Fruit fly (Drosophila melanogaster) whole organism, embryonic: Measurements from ENCODE around the gene 7B2.
A peak's percentile ranks its signal among the peaks of the same experiment; 100 is the strongest.

ENCODE experiments used
- Atf6 ChIP-seq: fragments of 200-800 bp; sonication (Bioruptor generic); IDR thresholded peaks from 2 replicates; pipeline ENCODE4 v1.3.6; 2022; ENCODE audit warnings: missing biosample characterization, missing genetic modification characterization
- Blimp-1 ChIP-seq: fragments of 200-800 bp; sonication (Bioruptor generic); optimal IDR thresholded peaks from 3 replicates; lab custom pipeline; 2018; ENCODE audit warnings: missing biosample characterization, missing genetic modification characterization, mild to moderate bottlenecking, moderate library complexity, missing genetic modification reagents
- CG10209 ChIP-seq: fragments of 200-800 bp; sonication (Bioruptor generic); optimal IDR thresholded peaks from 3 replicates; lab custom pipeline; 2017; ENCODE audit warnings: missing biosample characterization, mild to moderate bottlenecking, missing genetic modification characterization, missing genetic modification reagents
- CG11504 ChIP-seq: fragments of 200-800 bp; sonication (Bioruptor generic); optimal IDR thresholded peaks from 3 replicates; lab custom pipeline; 2019; ENCODE audit warnings: missing biosample characterization, mild to moderate bottlenecking, missing genetic modification characterization, moderate library complexity
- CG12769 ChIP-seq: fragments of 200-800 bp; sonication (Bioruptor generic); optimal IDR thresholded peaks from 2 replicates; lab custom pipeline; 2019; ENCODE audit warnings: missing biosample characterization, mild to moderate bottlenecking, missing genetic modification characterization, moderate library complexity
- CG12942 ChIP-seq: fragments of 200-800 bp; sonication (Bioruptor generic); optimal IDR thresholded peaks from 3 replicates; lab custom pipeline; 2016; ENCODE audit warnings: missing biosample characterization, missing genetic modification characterization
- CG13287 ChIP-seq: fragments of 200-800 bp; sonication (Bioruptor generic); IDR thresholded peaks from 2 replicates; pipeline ENCODE4 v1.3.6; 2022; ENCODE audit warnings: missing biosample characterization, missing genetic modification characterization; ENCODE audit not compliant: partially characterized antibody
- CG15479 ChIP-seq: fragments of 200-800 bp; sonication (Bioruptor generic); optimal IDR thresholded peaks from 3 replicates; lab custom pipeline; 2019; ENCODE audit warnings: missing biosample characterization, mild to moderate bottlenecking, missing genetic modification characterization, moderate library complexity
- CG16779 ChIP-seq: fragments of 200-800 bp; sonication (Bioruptor generic); IDR thresholded peaks from 2 replicates; pipeline ENCODE4 v1.3.6; 2022; ENCODE audit warnings: missing biosample characterization, missing genetic modification characterization
- CG17361 ChIP-seq: fragments of 200-800 bp; sonication (Bioruptor generic); IDR thresholded peaks from 3 replicates; pipeline ENCODE4 v1.3.6; 2022; ENCODE audit warnings: missing biosample characterization, missing genetic modification characterization
- CG17568 ChIP-seq: fragments of 200-800 bp; sonication (Bioruptor generic); optimal IDR thresholded peaks from 2 replicates; lab custom pipeline; 2018; ENCODE audit warnings: missing biosample characterization, mild to moderate bottlenecking, missing genetic modification characterization, moderate library complexity
- CG1792 ChIP-seq: fragments of 200-800 bp; sonication (Bioruptor generic); optimal IDR thresholded peaks from 2 replicates; lab custom pipeline; 2016; ENCODE audit warnings: missing biosample characterization, missing genetic modification characterization
- CG18619 ChIP-seq: fragments of 200-800 bp; sonication (Bioruptor generic); optimal IDR thresholded peaks from 3 replicates; lab custom pipeline; 2017; ENCODE audit warnings: missing biosample characterization, mild to moderate bottlenecking, missing genetic modification characterization
- CG30403 ChIP-seq: fragments of 200-800 bp; sonication (Bioruptor generic); optimal IDR thresholded peaks from 3 replicates; lab custom pipeline; 2016; ENCODE audit warnings: missing biosample characterization, missing genetic modification characterization
- CG3065 ChIP-seq: fragments of 200-800 bp; sonication (Bioruptor generic); optimal IDR thresholded peaks from 2 replicates; lab custom pipeline; 2016; ENCODE audit warnings: missing biosample characterization, missing genetic modification characterization
- CG31224 ChIP-seq: fragments of 200-800 bp; sonication (Bioruptor generic); IDR thresholded peaks from 2 replicates; pipeline ENCODE4 v1.3.6; 2022; ENCODE audit warnings: missing biosample characterization, missing genetic modification characterization
- CG32532 ChIP-seq: fragments of 200-800 bp; sonication (Bioruptor generic); IDR thresholded peaks from 2 replicates; pipeline ENCODE4 v1.3.6; 2022; ENCODE audit warnings: missing biosample characterization, missing genetic modification characterization
- CG4360 ChIP-seq: fragments of 200-800 bp; sonication (Bioruptor generic); IDR thresholded peaks from 2 replicates; pipeline ENCODE4 v1.3.6; 2022; ENCODE audit warnings: missing biosample characterization, missing genetic modification characterization
- CG5953 ChIP-seq: fragments of 200-800 bp; sonication (Bioruptor generic); IDR thresholded peaks from 2 replicates; pipeline ENCODE4 v1.3.6; 2022; ENCODE audit warnings: missing biosample characterization, missing genetic modification characterization
- CG9817 ChIP-seq: fragments of 200-800 bp; sonication (Bioruptor generic); optimal IDR thresholded peaks from 2 replicates; lab custom pipeline; 2018; ENCODE audit warnings: missing biosample characterization, mild to moderate bottlenecking, missing genetic modification characterization, moderate library complexity
- CG9876 ChIP-seq: fragments of 200-800 bp; sonication (Bioruptor generic); optimal IDR thresholded peaks from 2 replicates; lab custom pipeline; 2016; ENCODE audit warnings: missing biosample characterization, missing genetic modification characterization
- Camta ChIP-seq: fragments of 200-800 bp; sonication (Bioruptor generic); optimal IDR thresholded peaks from 2 replicates; lab custom pipeline; 2016; ENCODE audit warnings: missing biosample characterization, missing genetic modification characterization
- Deaf1 ChIP-seq: fragments of 200-800 bp; optimal IDR thresholded peaks from 3 replicates; lab custom pipeline; 2019; ENCODE audit warnings: missing biosample characterization, mild to moderate bottlenecking, missing genetic modification characterization, moderate library complexity
- HLH4C ChIP-seq: fragments of 200-800 bp; sonication (Bioruptor generic); IDR thresholded peaks from 3 replicates; pipeline ENCODE4 v1.3.6; 2022; ENCODE audit warnings: missing biosample characterization, missing genetic modification characterization; ENCODE audit not compliant: partially characterized antibody
- Hey ChIP-seq: fragments of 200-800 bp; sonication (Bioruptor generic); optimal IDR thresholded peaks from 3 replicates; lab custom pipeline; 2018; ENCODE audit warnings: missing biosample characterization, mild to moderate bottlenecking, missing genetic modification characterization
- HmgZ ChIP-seq: fragments of 200-800 bp; sonication (Bioruptor generic); optimal IDR thresholded peaks from 2 replicates; lab custom pipeline; 2018; ENCODE audit warnings: missing biosample characterization, mild to moderate bottlenecking, missing genetic modification characterization
- Hmx ChIP-seq: fragments of 200-800 bp; sonication (Bioruptor generic); optimal IDR thresholded peaks from 2 replicates; lab custom pipeline; 2016; ENCODE audit warnings: missing biosample characterization, missing genetic modification characterization
- Neu2 ChIP-seq: fragments of 200-800 bp; sonication (Bioruptor generic); optimal IDR thresholded peaks from 3 replicates; lab custom pipeline; 2016; ENCODE audit warnings: missing biosample characterization, missing genetic modification characterization, borderline replicate concordance
- Nf-YA ChIP-seq: fragments of 200-800 bp; sonication (Bioruptor generic); IDR thresholded peaks from 2 replicates; pipeline ENCODE4 v1.3.6; 2022; ENCODE audit warnings: missing biosample characterization, missing genetic modification characterization
- Opbp ChIP-seq: fragments of 200-800 bp; sonication (Bioruptor generic); IDR thresholded peaks from 3 replicates; pipeline ENCODE4 v1.3.6; 2022; ENCODE audit warnings: missing biosample characterization, missing genetic modification characterization; ENCODE audit not compliant: partially characterized antibody
- PHDP ChIP-seq: fragments of 200-800 bp; sonication (Bioruptor generic); optimal IDR thresholded peaks from 3 replicates; lab custom pipeline; 2018; ENCODE audit warnings: missing biosample characterization, mild to moderate bottlenecking, missing genetic modification characterization, moderate library complexity
- Xrp1 ChIP-seq: fragments of 200-800 bp; sonication (Bioruptor generic); IDR thresholded peaks from 2 replicates; pipeline ENCODE4 v1.3.6; 2022; ENCODE audit warnings: missing biosample characterization, missing genetic modification characterization
- abd-A ChIP-seq: fragments of 200-800 bp; sonication (Bioruptor generic); optimal IDR thresholded peaks from 3 replicates; lab custom pipeline; 2019; ENCODE audit warnings: missing biosample characterization, mild to moderate bottlenecking, missing genetic modification characterization, moderate library complexity
- bsh ChIP-seq, 2 experiments: fragments of 200-800 bp; sonication (Bioruptor generic); optimal IDR thresholded peaks; 2 replicates each; lab custom pipeline; 2017 to 2018; ENCODE audit warnings: mild to moderate bottlenecking in 2 of 2, missing biosample characterization in 2 of 2, missing genetic modification characterization in 2 of 2, moderate library complexity in 1 of 2
- chinmo ChIP-seq: fragments of 200-800 bp; sonication (Bioruptor generic); IDR thresholded peaks from 4 replicates; pipeline ENCODE4 v1.3.6; 2022; ENCODE audit warnings: missing biosample characterization, missing genetic modification characterization; ENCODE audit not compliant: partially characterized antibody
- emc ChIP-seq: fragments of 200-800 bp; sonication (Bioruptor generic); optimal IDR thresholded peaks from 2 replicates; lab custom pipeline; 2016; ENCODE audit warnings: missing biosample characterization, missing genetic modification characterization
- jumu ChIP-seq: fragments of 200-800 bp; sonication (Bioruptor generic); optimal IDR thresholded peaks from 3 replicates; lab custom pipeline; 2016; ENCODE audit warnings: missing biosample characterization, missing genetic modification characterization
- kni ChIP-seq: fragments of 200-800 bp; sonication (Bioruptor generic); optimal IDR thresholded peaks from 3 replicates; lab custom pipeline; 2017; ENCODE audit warnings: mild to moderate bottlenecking, missing biosample characterization, missing genetic modification reagents, missing genetic modification characterization
- lbe ChIP-seq: fragments of 200-800 bp; sonication (Bioruptor generic); optimal IDR thresholded peaks from 2 replicates; lab custom pipeline; 2016; ENCODE audit warnings: missing biosample characterization, mild to moderate bottlenecking, missing genetic modification characterization
- mld ChIP-seq: fragments of 200-800 bp; sonication (Bioruptor generic); IDR thresholded peaks from 3 replicates; pipeline ENCODE4 v1.3.6; 2022; ENCODE audit warnings: missing biosample characterization, missing genetic modification characterization; ENCODE audit not compliant: partially characterized antibody
- pros ChIP-seq: fragments of 200-800 bp; sonication (Bioruptor generic); optimal IDR thresholded peaks from 3 replicates; lab custom pipeline; 2019; ENCODE audit warnings: missing biosample characterization, mild to moderate bottlenecking, missing genetic modification characterization, moderate library complexity
- repo ChIP-seq: fragments of 200-800 bp; sonication (Bioruptor generic); optimal IDR thresholded peaks from 2 replicates; lab custom pipeline; 2016; ENCODE audit warnings: missing biosample characterization, missing genetic modification characterization
- slbo ChIP-seq: fragments of 200-800 bp; sonication (Bioruptor generic); IDR thresholded peaks from 2 replicates; pipeline ENCODE4 v1.3.6; 2022; ENCODE audit warnings: missing biosample characterization, missing genetic modification characterization
- sob ChIP-seq: fragments of 200-800 bp; sonication (Bioruptor generic); IDR thresholded peaks from 2 replicates; pipeline ENCODE4 v1.3.6; 2022; ENCODE audit warnings: missing biosample characterization, missing genetic modification characterization
- vfl ChIP-seq: fragments of 200-800 bp; sonication (Bioruptor generic); optimal IDR thresholded peaks from 2 replicates; lab custom pipeline; 2016; ENCODE audit warnings: missing biosample characterization, missing genetic modification characterization
- zen2 ChIP-seq: fragments of 200-800 bp; sonication (Bioruptor generic); IDR thresholded peaks from 3 replicates; pipeline ENCODE4 v1.3.6; 2022; ENCODE audit warnings: missing biosample characterization, missing genetic modification characterization; ENCODE audit not compliant: partially characterized antibody
- zfh1 ChIP-seq: fragments of 200-800 bp; sonication (Bioruptor generic); IDR thresholded peaks from 3 replicates; pipeline ENCODE4 v1.3.6; 2022; ENCODE audit warnings: missing biosample characterization, missing genetic modification characterization

The 7B2 gene

DNA sequence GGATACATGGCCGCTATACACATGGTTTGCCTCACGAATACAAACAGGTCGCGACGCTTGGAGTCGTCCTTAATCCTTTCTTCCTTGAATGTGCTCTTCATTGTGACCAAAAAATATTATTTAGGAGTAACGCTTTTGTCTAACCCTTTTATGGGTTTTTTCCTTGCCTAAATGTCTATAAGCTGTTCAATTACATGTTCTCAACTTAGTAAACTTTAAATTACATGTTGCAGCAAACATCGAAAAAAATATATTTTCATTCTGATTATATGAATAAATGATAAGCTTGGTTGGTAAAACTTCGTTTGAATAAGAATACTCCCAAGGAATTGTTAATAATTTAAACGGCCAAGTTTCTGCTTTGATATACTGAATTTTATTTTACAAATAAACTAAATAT, 22.5 kb downstream of the 7B2 start, which contains the start of gene Or83a:
Or83a (minus strand) TSS at position 101 of the 400 bp plus-strand sequence.
- no peak for TF ChIP-seq CG16779
- TF ChIP-seq repo: no peak
- TF ChIP-seq HLH4C: no peak
- TF ChIP-seq Nf-YA (GFP tag; lab: Robert Waterston, UW): no peak
- TF ChIP-seq slbo: no peak

DNA sequence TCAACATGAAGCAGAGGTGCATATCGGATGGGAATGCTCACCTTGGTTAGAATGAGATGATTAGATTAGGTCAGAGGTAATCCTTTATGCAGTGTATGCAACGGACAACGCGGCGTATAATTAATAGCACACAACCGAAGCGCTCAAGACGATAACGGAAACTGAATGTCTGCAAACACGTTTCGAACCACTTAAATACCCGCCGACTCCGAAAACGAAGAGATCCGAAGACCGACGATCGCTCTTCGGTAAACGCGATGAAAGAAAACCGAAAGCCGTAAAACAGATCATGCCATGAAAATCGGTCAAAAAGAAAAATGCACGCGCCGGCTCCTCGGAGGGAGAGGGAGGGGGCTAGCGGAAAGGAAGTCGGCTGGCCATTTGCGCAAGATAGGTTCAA, 27.4 kb downstream of the 7B2 start, which contains the start of gene CG2663:
CG2663 (minus strand) TSS at position 173 of the 400 bp plus-strand sequence.
- no peak for TF ChIP-seq CG30403
- TF ChIP-seq CG4360 (GFP tag; lab: Robert Waterston, UW): no peak
- no peak for TF ChIP-seq CG18619 (GFP tag; lab: Kevin White, UChicago)
- TF ChIP-seq zfh1 (GFP tag; lab: Robert Waterston, UW): no peak
- TF ChIP-seq jumu (GFP tag; lab: Kevin White, UChicago): no peak
- no peak for TF ChIP-seq sob (GFP tag; lab: Robert Waterston, UW)
- peak; percentile 92 for TF ChIP-seq Deaf1
- TF ChIP-seq Neu2 (GFP tag; lab: Kevin White, UChicago): peak; percentile 10
- no peak for TF ChIP-seq CG9876
- no peak for TF ChIP-seq Opbp
- TF ChIP-seq CG3065 (GFP tag; lab: Kevin White, UChicago): no peak
- TF ChIP-seq CG1792 (GFP tag; lab: Kevin White, UChicago): no peak
- peak; percentile 0 for TF ChIP-seq kni (GFP tag; lab: Kevin White, UChicago)
- TF ChIP-seq mld (GFP tag; lab: Robert Waterston, UW): no peak
- TF ChIP-seq Hey (tag; lab: Kevin White, UChicago): no peak
- no peak for TF ChIP-seq CG5953 (GFP tag; lab: Robert Waterston, UW)
- no peak for TF ChIP-seq lbe
- no peak for TF ChIP-seq bsh (GFP tag; optimal IDR thresholded peaks at IDR 0.05; lab: Kevin White, UChicago)
- TF ChIP-seq CG15479 (GFP tag; lab: Kevin White, UChicago): no peak
- no peak for TF ChIP-seq CG31224 (GFP tag; lab: Robert Waterston, UW)
- TF ChIP-seq Camta (GFP tag; lab: Kevin White, UChicago): no peak
- no peak for TF ChIP-seq PHDP (tag; lab: Kevin White, UChicago)
- TF ChIP-seq CG32532: no peak
- TF ChIP-seq Hmx (GFP tag; lab: Kevin White, UChicago): no peak
- no peak for TF ChIP-seq CG11504
- TF ChIP-seq CG17568 (GFP tag; lab: Kevin White, UChicago): no peak
- TF ChIP-seq CG12942 (GFP tag; lab: Kevin White, UChicago): no peak
- TF ChIP-seq CG10209 (GFP tag; lab: Kevin White, UChicago): no peak
- 0 out of 4 replicates have a peak, but pooled peaks have one; percentile 20 for TF ChIP-seq chinmo (GFP tag; lab: Robert Waterston, UW)
- no peak for TF ChIP-seq CG13287 (GFP tag; lab: Robert Waterston, UW)
- TF ChIP-seq Atf6 (GFP tag; lab: Robert Waterston, UW): no peak
- no peak for TF ChIP-seq HmgZ (tag; lab: Kevin White, UChicago)
- no peak for TF ChIP-seq CG17361 (GFP tag; lab: Robert Waterston, UW)
- no peak for TF ChIP-seq abd-A (tag; lab: Kevin White, UChicago)
- no peak for TF ChIP-seq CG12769 (tag; lab: Kevin White, UChicago)
- no peak for TF ChIP-seq emc (GFP tag; lab: Kevin White, UChicago)
- TF ChIP-seq CG9817 (tag; lab: Kevin White, UChicago): no peak
- TF ChIP-seq pros (GFP tag; lab: Kevin White, UChicago): peak; percentile 4
- TF ChIP-seq Blimp-1: peak; percentile 25
- no peak for TF ChIP-seq vfl (GFP tag; lab: Kevin White, UChicago)
- no peak for TF ChIP-seq zen2 (GFP tag; lab: Robert Waterston, UW)
- no peak for TF ChIP-seq Xrp1 (GFP tag; lab: Robert Waterston, UW)
